Worm (Caenorhabditis elegans): Measurements from ENCODE around the gene T16G1.5.

T16G1.5 gene

ce11 chrV:12908614-12909013, 30.7 kb downstream of the T16G1.5 start:
- TF ChIP-seq ztf-1 (GFP tag; conservative IDR thresholded peaks at IDR 0.05) (no peak), nhr-11 (tag; optimal IDR thresholded peaks at IDR 0.05) (no peak), gmeb-1 (tag; optimal IDR thresholded peaks at IDR 0.05) (no peak), ztf-11 (tag; optimal IDR thresholded peaks at IDR 0.05) (no peak), alr-1 (tag; optimal IDR thresholded peaks at IDR 0.05) (no peak), sma-3 (GFP tag; optimal IDR thresholded peaks at IDR 0.05) (no peak), nhr-12 (tag; optimal IDR thresholded peaks at IDR 0.05) (no peak), egl-27 (tag; optimal IDR thresholded peaks at IDR 0.05) (no peak), zag-1 (tag; optimal IDR thresholded peaks at IDR 0.05) (no peak), nhr-25 (tag; optimal IDR thresholded peaks at IDR 0.05) (no peak), ceh-82 (tag; optimal IDR thresholded peaks at IDR 0.05) (no peak), lsy-2 (tag; optimal IDR thresholded peaks at IDR 0.05) (no peak), ZK546.5 (tag; optimal IDR thresholded peaks at IDR 0.05) (no peak), sma-9 (GFP tag; optimal IDR thresholded peaks at IDR 0.05) (no peak), sma-9 (tag; optimal IDR thresholded peaks at IDR 0.05) (no peak), crh-2 (tag; optimal IDR thresholded peaks at IDR 0.05) (no peak), skn-1 (tag; optimal IDR thresholded peaks at IDR 0.05) (no peak)

ce11 chrV:12907436-12907835, 31.9 kb downstream of the T16G1.5 start:
- no peak for TF ChIP-seq alr-1 (tag; optimal IDR thresholded peaks at IDR 0.05)
- no peak for TF ChIP-seq ztf-11 (tag; optimal IDR thresholded peaks at IDR 0.05)
- TF ChIP-seq unc-62 (GFP tag; optimal IDR thresholded peaks at IDR 0.05), result no peak
- TF ChIP-seq snpc-4 (tag; optimal IDR thresholded peaks at IDR 0.05), result no peak
- no peak for TF ChIP-seq nhr-21 (tag; optimal IDR thresholded peaks at IDR 0.05)
- no peak for TF ChIP-seq nhr-77 (tag; optimal IDR thresholded peaks at IDR 0.05)
- TF ChIP-seq R02D3.7 (tag; optimal IDR thresholded peaks at IDR 0.05), result no peak
- no peak for TF ChIP-seq peb-1 (tag; optimal IDR thresholded peaks at IDR 0.05)
- no peak for TF ChIP-seq sem-4 (tag; optimal IDR thresholded peaks at IDR 0.05)
- no peak for TF ChIP-seq lin-11 (tag; optimal IDR thresholded peaks at IDR 0.05)
- TF ChIP-seq elt-1 (tag; optimal IDR thresholded peaks at IDR 0.05), result no peak
- TF ChIP-seq nhr-6 (tag; optimal IDR thresholded peaks at IDR 0.05), result no peak
- no peak for TF ChIP-seq fos-1 (tag; optimal IDR thresholded peaks at IDR 0.05)
- TF ChIP-seq nhr-129 (tag; optimal IDR thresholded peaks at IDR 0.05), result no peak
- no peak for TF ChIP-seq aly-2 (tag; optimal IDR thresholded peaks at IDR 0.05)
- no peak for TF ChIP-seq egl-27 (tag; optimal IDR thresholded peaks at IDR 0.05)
- TF ChIP-seq ceh-16 (tag; optimal IDR thresholded peaks at IDR 0.05), result no peak
- no peak for TF ChIP-seq nhr-23 (tag; optimal IDR thresholded peaks at IDR 0.05)
- no peak for TF ChIP-seq ZK546.5 (tag; optimal IDR thresholded peaks at IDR 0.05)
- no peak for TF ChIP-seq sma-3 (GFP tag; optimal IDR thresholded peaks at IDR 0.05)

ce11 chrV:12906732-12907131, 32.6 kb downstream of the T16G1.5 start, which contains the start of gene ttr-29:
TSS of gene ttr-29 (minus strand) at chrV:12906832.
- TF ChIP-seq nhr-23 (tag; optimal IDR thresholded peaks at IDR 0.05) (no peak), egl-27 (tag; optimal IDR thresholded peaks at IDR 0.05) (no peak), sma-9 (GFP tag; optimal IDR thresholded peaks at IDR 0.05) (no peak), sma-9 (tag; optimal IDR thresholded peaks at IDR 0.05) (no peak), zag-1 (tag; optimal IDR thresholded peaks at IDR 0.05) (no peak), nhr-237 (tag; optimal IDR thresholded peaks at IDR 0.05) (no peak), C34F6.9 (tag; optimal IDR thresholded peaks at IDR 0.05) (no peak), lin-13 (GFP tag; optimal IDR thresholded peaks at IDR 0.05) (no peak), lsy-2 (tag; optimal IDR thresholded peaks at IDR 0.05) (no peak), nhr-6 (tag; optimal IDR thresholded peaks at IDR 0.05) (no peak), nhr-21 (tag; optimal IDR thresholded peaks at IDR 0.05) (no peak), nhr-25 (tag; optimal IDR thresholded peaks at IDR 0.05) (no peak), dmd-4 (tag; optimal IDR thresholded peaks at IDR 0.05) (no peak), ztf-1 (GFP tag; conservative IDR thresholded peaks at IDR 0.05) (no peak)

ce11 chrV:12905074-12905473, 34.3 kb downstream of the T16G1.5 start, which contains the start of gene ttr-28:
TSS of gene ttr-28 (minus strand) at chrV:12905174.
- TF ChIP-seq elt-1 (tag; optimal IDR thresholded peaks at IDR 0.05) (no peak), skn-1 (tag; optimal IDR thresholded peaks at IDR 0.05) (no peak), nhr-10 (tag; optimal IDR thresholded peaks at IDR 0.05) (no peak), nhr-21 (tag; optimal IDR thresholded peaks at IDR 0.05) (no peak), fos-1 (tag; optimal IDR thresholded peaks at IDR 0.05) (no peak), gmeb-1 (tag; optimal IDR thresholded peaks at IDR 0.05) (no peak), lsy-2 (tag; optimal IDR thresholded peaks at IDR 0.05) (no peak), aly-2 (tag; optimal IDR thresholded peaks at IDR 0.05) (no peak), C34F6.9 (tag; optimal IDR thresholded peaks at IDR 0.05) (no peak), ztf-4 (tag; optimal IDR thresholded peaks at IDR 0.05) (no peak), lin-39 (tag; optimal IDR thresholded peaks at IDR 0.05) (no peak), sem-4 (tag; optimal IDR thresholded peaks at IDR 0.05) (no peak), nhr-12 (tag; optimal IDR thresholded peaks at IDR 0.05) (no peak), ZK546.5 (tag; optimal IDR thresholded peaks at IDR 0.05) (no peak)

Measured in whole organism, L2 larva.